Worm (Caenorhabditis elegans) whole organism, L1 larva: ENCODE measurements around the gene R11D1.4.

Experiments used
- ama-1 ChIP-seq: fragments of 150-350 bp; optimal IDR thresholded peaks from 2 replicates; lab custom pipeline; 2014
- egl-27 ChIP-seq, 2 experiments: fragments of 150-350 bp in 1 of 2; sonication (generic microtip); optimal IDR thresholded peaks; 3 replicates each; lab custom pipeline; 2017 to 2018; ENCODE audit warnings: missing biosample characterization in 2 of 2, missing genetic modification characterization in 2 of 2, missing genetic modification reagents in 2 of 2
- tbx-2 ChIP-seq: sonication (generic microtip); optimal IDR thresholded peaks from 2 replicates; lab custom pipeline; 2016; ENCODE audit warnings: missing genetic modification characterization, missing compliant biosample characterization

DNA sequence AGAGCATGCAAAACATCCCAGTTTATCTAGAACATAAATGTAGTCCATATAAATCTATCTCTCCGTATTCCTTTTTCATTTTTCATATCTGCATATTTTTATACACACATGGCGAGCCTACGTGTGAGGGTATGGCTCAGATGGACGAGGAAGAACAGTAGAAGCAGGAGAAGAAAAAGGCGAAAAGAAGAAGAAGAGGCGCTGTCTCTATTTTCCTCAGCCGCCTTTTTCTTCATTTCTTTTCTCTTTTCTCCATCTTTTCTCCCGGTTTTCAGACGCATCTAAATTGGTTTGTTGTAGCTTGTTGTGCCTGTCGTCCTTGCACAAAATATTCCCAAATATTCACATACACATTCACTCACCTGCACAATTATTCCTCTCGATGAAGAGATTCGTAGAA lies 18.1 kb downstream of the R11D1.4 start, which contains the start of gene K10C8.4:
- TF ChIP-seq ama-1: no peak
- no peak for TF ChIP-seq tbx-2
- TF ChIP-seq egl-27 (tag; optimal IDR thresholded peaks at IDR 0.05; lab: Kevin White, UChicago): no peak
